Fruit fly (Drosophila melanogaster) whole organism, embryonic: ENCODE results near the gene Rassf.
A peak's percentile ranks its signal among the peaks of the same experiment; 100 is the strongest.

Source experiments
- Ada2b ChIP-seq: fragments of 200-800 bp; sonication (Bioruptor generic); IDR thresholded peaks from 2 replicates; pipeline ENCODE4 v1.3.6; 2022; ENCODE audit warnings: missing biosample characterization, missing genetic modification characterization
- Atf6 ChIP-seq: fragments of 200-800 bp; sonication (Bioruptor generic); IDR thresholded peaks from 2 replicates; pipeline ENCODE4 v1.3.6; 2022; ENCODE audit warnings: missing biosample characterization, missing genetic modification characterization
- B-H2 ChIP-seq: fragments of 200-800 bp; sonication (Bioruptor generic); optimal IDR thresholded peaks from 2 replicates; lab custom pipeline; 2018; ENCODE audit warnings: missing biosample characterization, mild to moderate bottlenecking, missing genetic modification characterization
- Blimp-1 ChIP-seq: fragments of 200-800 bp; sonication (Bioruptor generic); optimal IDR thresholded peaks from 3 replicates; lab custom pipeline; 2018; ENCODE audit warnings: missing biosample characterization, missing genetic modification characterization, mild to moderate bottlenecking, moderate library complexity, missing genetic modification reagents
- CG11247 ChIP-seq: fragments of 200-800 bp; sonication (Bioruptor generic); IDR thresholded peaks from 2 replicates; pipeline ENCODE4 v1.3.6; 2022; ENCODE audit warnings: missing biosample characterization, missing genetic modification characterization
- CG12104 ChIP-seq: fragments of 200-800 bp; sonication (Bioruptor generic); optimal IDR thresholded peaks from 3 replicates; lab custom pipeline; 2016; ENCODE audit warnings: missing biosample characterization, missing genetic modification characterization
- CG12219 ChIP-seq: fragments of 200-800 bp; sonication (Bioruptor generic); optimal IDR thresholded peaks from 3 replicates; lab custom pipeline; 2018; ENCODE audit warnings: missing biosample characterization, mild to moderate bottlenecking, missing genetic modification characterization
- CG13287 ChIP-seq: fragments of 200-800 bp; sonication (Bioruptor generic); IDR thresholded peaks from 2 replicates; pipeline ENCODE4 v1.3.6; 2022; ENCODE audit warnings: missing biosample characterization, missing genetic modification characterization; ENCODE audit not compliant: partially characterized antibody
- CG13624 ChIP-seq: fragments of 200-800 bp; sonication (Bioruptor generic); optimal IDR thresholded peaks from 2 replicates; lab custom pipeline; 2016; ENCODE audit warnings: missing biosample characterization, missing genetic modification characterization
- CG13775 ChIP-seq: fragments of 200-800 bp; sonication (Bioruptor generic); optimal IDR thresholded peaks from 3 replicates; lab custom pipeline; 2017; ENCODE audit warnings: missing biosample characterization, mild to moderate bottlenecking, missing genetic modification characterization
- CG14710 ChIP-seq: fragments of 200-800 bp; sonication (Bioruptor generic); optimal IDR thresholded peaks from 3 replicates; lab custom pipeline; 2019; ENCODE audit warnings: missing biosample characterization, mild to moderate bottlenecking, missing genetic modification characterization, moderate library complexity
- CG17829 ChIP-seq: fragments of 200-800 bp; optimal IDR thresholded peaks from 2 replicates; lab custom pipeline; 2019; ENCODE audit warnings: missing biosample characterization, mild to moderate bottlenecking, missing genetic modification characterization, moderate library complexity
- CG1792 ChIP-seq: fragments of 200-800 bp; sonication (Bioruptor generic); optimal IDR thresholded peaks from 2 replicates; lab custom pipeline; 2016; ENCODE audit warnings: missing biosample characterization, missing genetic modification characterization
- CG2129 ChIP-seq: fragments of 200-800 bp; sonication (Bioruptor generic); IDR thresholded peaks from 2 replicates; pipeline ENCODE4 v1.3.6; 2022; ENCODE audit warnings: missing biosample characterization, missing genetic modification characterization; ENCODE audit not compliant: partially characterized antibody
- CG2712 ChIP-seq: fragments of 200-800 bp; optimal IDR thresholded peaks from 3 replicates; lab custom pipeline; 2019; ENCODE audit warnings: missing biosample characterization, mild to moderate bottlenecking, missing genetic modification characterization, moderate library complexity
- CG31365 ChIP-seq: fragments of 200-800 bp; sonication (Bioruptor generic); optimal IDR thresholded peaks from 2 replicates; lab custom pipeline; 2018; ENCODE audit warnings: missing biosample characterization, mild to moderate bottlenecking, missing genetic modification characterization
- CG4360 ChIP-seq: fragments of 200-800 bp; sonication (Bioruptor generic); IDR thresholded peaks from 2 replicates; pipeline ENCODE4 v1.3.6; 2022; ENCODE audit warnings: missing biosample characterization, missing genetic modification characterization
- CG4707 ChIP-seq: fragments of 200-800 bp; sonication (Bioruptor generic); optimal IDR thresholded peaks from 2 replicates; lab custom pipeline; 2018; ENCODE audit warnings: missing biosample characterization, mild to moderate bottlenecking, missing genetic modification characterization, moderate library complexity
- CG8089 ChIP-seq: fragments of 200-800 bp; sonication (Bioruptor generic); optimal IDR thresholded peaks from 3 replicates; lab custom pipeline; 2016; ENCODE audit warnings: missing biosample characterization, missing genetic modification characterization
- CG8765 ChIP-seq: fragments of 200-800 bp; sonication (Bioruptor generic); IDR thresholded peaks from 2 replicates; pipeline ENCODE4 v1.3.6; 2022; ENCODE audit warnings: missing biosample characterization, missing genetic modification characterization
- CG9437 ChIP-seq: fragments of 200-800 bp; sonication (Bioruptor generic); optimal IDR thresholded peaks from 2 replicates; lab custom pipeline; 2018; ENCODE audit warnings: missing biosample characterization, mild to moderate bottlenecking, missing genetic modification characterization
- CG9609 ChIP-seq: fragments of 200-800 bp; sonication (Bioruptor generic); optimal IDR thresholded peaks from 3 replicates; lab custom pipeline; 2016; ENCODE audit warnings: missing biosample characterization, missing genetic modification characterization
- Camta ChIP-seq: fragments of 200-800 bp; sonication (Bioruptor generic); optimal IDR thresholded peaks from 2 replicates; lab custom pipeline; 2016; ENCODE audit warnings: missing biosample characterization, missing genetic modification characterization
- Chrac-16 ChIP-seq: fragments of 200-800 bp; sonication (Bioruptor generic); optimal IDR thresholded peaks from 3 replicates; lab custom pipeline; 2016; ENCODE audit warnings: missing biosample characterization, missing genetic modification characterization
- D19B ChIP-seq: fragments of 200-800 bp; sonication (Bioruptor generic); optimal IDR thresholded peaks from 2 replicates; lab custom pipeline; 2017; ENCODE audit warnings: missing biosample characterization, mild to moderate bottlenecking, missing genetic modification characterization
- Dip2 ChIP-seq: fragments of 200-800 bp; sonication (Bioruptor generic); IDR thresholded peaks from 2 replicates; pipeline ENCODE4 v1.3.6; 2022; ENCODE audit warnings: missing biosample characterization, missing genetic modification characterization
- Doc2 ChIP-seq: fragments of 200-800 bp; sonication (Bioruptor generic); IDR thresholded peaks from 2 replicates; pipeline ENCODE4 v1.3.6; 2022; ENCODE audit warnings: missing biosample characterization, missing genetic modification characterization
- HmgZ ChIP-seq: fragments of 200-800 bp; sonication (Bioruptor generic); optimal IDR thresholded peaks from 2 replicates; lab custom pipeline; 2018; ENCODE audit warnings: missing biosample characterization, mild to moderate bottlenecking, missing genetic modification characterization
- Hmr ChIP-seq: fragments of 200-800 bp; sonication (Bioruptor generic); optimal IDR thresholded peaks from 3 replicates; lab custom pipeline; 2017; ENCODE audit warnings: mild to moderate bottlenecking, missing biosample characterization, missing genetic modification reagents, missing genetic modification characterization
- Hmx ChIP-seq: fragments of 200-800 bp; sonication (Bioruptor generic); optimal IDR thresholded peaks from 2 replicates; lab custom pipeline; 2016; ENCODE audit warnings: missing biosample characterization, missing genetic modification characterization
- Nf-YC ChIP-seq: fragments of 200-800 bp; optimal IDR thresholded peaks from 3 replicates; lab custom pipeline; 2019; ENCODE audit warnings: missing biosample characterization, mild to moderate bottlenecking, missing genetic modification characterization, moderate library complexity
- Poxn ChIP-seq: fragments of 200-800 bp; sonication (Bioruptor generic); IDR thresholded peaks from 2 replicates; pipeline ENCODE4 v1.3.6; 2022; ENCODE audit warnings: missing biosample characterization, missing genetic modification characterization
- Rfx ChIP-seq: fragments of 200-800 bp; sonication (Bioruptor generic); IDR thresholded peaks from 2 replicates; pipeline ENCODE4 v1.3.6; 2022; ENCODE audit warnings: missing biosample characterization, missing genetic modification characterization
- bigmax ChIP-seq: fragments of 200-800 bp; sonication (Bioruptor generic); optimal IDR thresholded peaks from 2 replicates; lab custom pipeline; 2018; ENCODE audit warnings: missing biosample characterization, mild to moderate bottlenecking, missing genetic modification characterization
- bsh ChIP-seq, 2 experiments: fragments of 200-800 bp; sonication (Bioruptor generic); optimal IDR thresholded peaks; 2 replicates each; lab custom pipeline; 2017 to 2018; ENCODE audit warnings: mild to moderate bottlenecking in 2 of 2, missing biosample characterization in 2 of 2, missing genetic modification characterization in 2 of 2, moderate library complexity in 1 of 2
- crol ChIP-seq: fragments of 200-800 bp; sonication (Bioruptor generic); IDR thresholded peaks from 2 replicates; pipeline ENCODE4 v1.3.6; 2022; ENCODE audit warnings: missing biosample characterization, missing genetic modification characterization
- dimm ChIP-seq: fragments of 200-800 bp; sonication (Bioruptor generic); IDR thresholded peaks from 2 replicates; pipeline ENCODE4 v1.3.6; 2022; ENCODE audit warnings: missing biosample characterization, missing genetic modification characterization
- ftz-f1 ChIP-seq: fragments of 200-800 bp; sonication (Bioruptor generic); optimal IDR thresholded peaks from 2 replicates; lab custom pipeline; 2016; ENCODE audit warnings: missing biosample characterization, missing genetic modification characterization
- her ChIP-seq: fragments of 200-800 bp; sonication (Bioruptor generic); optimal IDR thresholded peaks from 2 replicates; lab custom pipeline; 2016; ENCODE audit warnings: missing biosample characterization, missing genetic modification characterization
- jing ChIP-seq: fragments of 200-800 bp; sonication (Bioruptor generic); optimal IDR thresholded peaks from 2 replicates; lab custom pipeline; 2018; ENCODE audit warnings: missing biosample characterization, mild to moderate bottlenecking, missing genetic modification characterization
- knrl ChIP-seq: fragments of 200-800 bp; sonication (Bioruptor generic); IDR thresholded peaks from 3 replicates; pipeline ENCODE4 v1.3.6; 2022; ENCODE audit warnings: missing biosample characterization, missing genetic modification characterization; ENCODE audit not compliant: partially characterized antibody
- lmd ChIP-seq: fragments of 200-800 bp; sonication (Bioruptor generic); IDR thresholded peaks from 2 replicates; pipeline ENCODE4 v1.3.6; 2022; ENCODE audit warnings: missing biosample characterization, missing genetic modification characterization
- lola ChIP-seq, 3 experiments: fragments of >200 bp in 2 of 3; fragments of 200-800 bp in 1 of 3; sonication (Bioruptor generic) in 1 of 3; optimal IDR thresholded peaks; 2 replicates each; lab custom pipeline; 2017 to 2019; ENCODE audit warnings: missing biosample characterization in 3 of 3, missing genetic modification characterization in 3 of 3, mild to moderate bottlenecking in 1 of 3, moderate library complexity in 1 of 3
- org-1 ChIP-seq: fragments of 200-800 bp; sonication (Bioruptor generic); optimal IDR thresholded peaks from 2 replicates; lab custom pipeline; 2017; ENCODE audit warnings: missing biosample characterization, missing genetic modification characterization
- pb ChIP-seq: fragments of 200-800 bp; sonication (Bioruptor generic); optimal IDR thresholded peaks from 3 replicates; lab custom pipeline; 2016; ENCODE audit warnings: missing biosample characterization, missing genetic modification characterization
- pfk ChIP-seq: fragments of 200-800 bp; sonication (Bioruptor generic); optimal IDR thresholded peaks from 2 replicates; lab custom pipeline; 2018; ENCODE audit warnings: missing biosample characterization, mild to moderate bottlenecking, missing genetic modification characterization, moderate library complexity
- sd ChIP-seq: fragments of 200-800 bp; sonication (Bioruptor generic); optimal IDR thresholded peaks from 3 replicates; lab custom pipeline; 2018; ENCODE audit warnings: missing biosample characterization, mild to moderate bottlenecking, missing genetic modification characterization, moderate library complexity
- seq ChIP-seq: fragments of 200-800 bp; sonication (Bioruptor generic); IDR thresholded peaks from 2 replicates; pipeline ENCODE4 v1.3.6; 2022; ENCODE audit warnings: missing biosample characterization, missing genetic modification characterization
- stc ChIP-seq: fragments of 200-800 bp; sonication (Bioruptor generic); IDR thresholded peaks from 2 replicates; pipeline ENCODE4 v1.3.6; 2022; ENCODE audit warnings: missing biosample characterization, missing genetic modification characterization
- zfh2 ChIP-seq: fragments of 200-800 bp; sonication (Bioruptor generic); optimal IDR thresholded peaks from 2 replicates; lab custom pipeline; 2016; ENCODE audit warnings: missing biosample characterization, missing genetic modification characterization

Rassf gene

dm6 chr3R:23112680-23113362, 4.9 kb downstream of the Rassf start, which contains the start of gene Cow (continued):
- TF ChIP-seq CG8089 (GFP tag; lab: Kevin White, UChicago), result peak; percentile 6
- peak; percentile 61 for TF ChIP-seq HmgZ (tag; lab: Kevin White, UChicago)
- no peak for TF ChIP-seq lola (GFP tag; optimal IDR thresholded peaks at IDR 0.05; lab: Kevin White, UChicago)
- TF ChIP-seq Hmx (GFP tag; lab: Kevin White, UChicago), result no peak
- TF ChIP-seq org-1 (GFP tag; lab: Kevin White, UChicago), result peak; percentile 56
- TF ChIP-seq CG12104 (GFP tag; lab: Kevin White, UChicago), result peak; percentile 24
- TF ChIP-seq Doc2 (GFP tag; lab: Robert Waterston, UW), result no peak
- TF ChIP-seq knrl, result no peak
- TF ChIP-seq CG2712 (tag; lab: Kevin White, UChicago), result peak; percentile 44
- TF ChIP-seq jing (GFP tag; lab: Kevin White, UChicago), result no peak
- peak; percentile 24 for TF ChIP-seq Camta
- TF ChIP-seq stc (GFP tag; lab: Robert Waterston, UW), result 0 out of 2 replicates have a peak, but pooled peaks have one; percentile 48
- TF ChIP-seq CG8765 (GFP tag; lab: Robert Waterston, UW), result no peak
- peak; percentile 77 for TF ChIP-seq Rfx (GFP tag; lab: Robert Waterston, UW)
- no peak for TF ChIP-seq pb (GFP tag; lab: Kevin White, UChicago)
- no peak for TF ChIP-seq CG1792 (GFP tag; lab: Kevin White, UChicago)
- peak; percentile 28 for TF ChIP-seq CG9609 (GFP tag; lab: Kevin White, UChicago)
- TF ChIP-seq zfh2 (GFP tag; lab: Kevin White, UChicago), result peak; percentile 50
- peak; percentile 5 for TF ChIP-seq D19B (GFP tag; lab: Kevin White, UChicago)
- no peak for TF ChIP-seq ftz-f1 (GFP tag; lab: Kevin White, UChicago)
- no peak for TF ChIP-seq bigmax (GFP tag; lab: Kevin White, UChicago)
- TF ChIP-seq Atf6 (GFP tag; lab: Robert Waterston, UW), result peak; percentile 62; the same call in 1 of the 2 replicates
- TF ChIP-seq CG12219 (GFP tag; lab: Kevin White, UChicago), result peak; percentile 18
- peak; percentile 27 for TF ChIP-seq B-H2 (GFP tag; lab: Kevin White, UChicago)
- peak; percentile 19 for TF ChIP-seq Chrac-16 (GFP tag; lab: Kevin White, UChicago)
- no peak for TF ChIP-seq CG14710 (tag; lab: Kevin White, UChicago)
- no peak for TF ChIP-seq CG13287 (GFP tag; lab: Robert Waterston, UW)
- TF ChIP-seq Hmr (GFP tag; lab: Kevin White, UChicago), result peak; percentile 84
- peak; percentile 7 for TF ChIP-seq CG9437
- TF ChIP-seq CG17829 (tag; lab: Kevin White, UChicago), result peak; percentile 32
- TF ChIP-seq CG31365 (tag; lab: Kevin White, UChicago), result no peak
- TF ChIP-seq sd, result peak; percentile 41
- TF ChIP-seq crol, result peak; percentile 25; the same call in 1 of the 2 replicates
- no peak for TF ChIP-seq Dip2 (GFP tag; lab: Robert Waterston, UW)
- peak; percentile 73 for TF ChIP-seq Ada2b (GFP tag; lab: Robert Waterston, UW)
- peak; percentile 46 for TF ChIP-seq CG13775 (GFP tag; lab: Kevin White, UChicago)
- peak; percentile 54 for TF ChIP-seq CG13624 (GFP tag; lab: Kevin White, UChicago)
- no peak for TF ChIP-seq pfk (GFP tag; lab: Kevin White, UChicago)
- TF ChIP-seq CG4360 (GFP tag; lab: Robert Waterston, UW), result no peak
- no peak for TF ChIP-seq Poxn (GFP tag; lab: Robert Waterston, UW)
- peak; percentile 60; the same call in 1 of the 2 replicates for TF ChIP-seq seq (GFP tag; lab: Robert Waterston, UW)
- peak; percentile 32 for TF ChIP-seq her (GFP tag; lab: Kevin White, UChicago)
- TF ChIP-seq bsh (GFP tag; optimal IDR thresholded peaks at IDR 0.05; lab: Kevin White, UChicago), result no peak
- TF ChIP-seq Nf-YC (tag; lab: Kevin White, UChicago), result peak; percentile 24
- no peak for TF ChIP-seq CG4707
- TF ChIP-seq Blimp-1, result no peak
- no peak for TF ChIP-seq CG11247 (GFP tag; lab: Robert Waterston, UW)
- no peak for TF ChIP-seq dimm (GFP tag; lab: Robert Waterston, UW)
- TF ChIP-seq lmd (GFP tag; lab: Robert Waterston, UW), result peak; percentile 66
- no peak for TF ChIP-seq CG2129 (GFP tag; lab: Robert Waterston, UW)
